Fruit fly (Drosophila melanogaster): Measurements from ENCODE around the gene CG14434.

The CG14434 gene

dm6 chrX:6803312-6803794 is 63.6 kb downstream of the CG14434 start, which contains the start of the genes C3G and pod1 (continued):
- no peak for TF ChIP-seq fd96Cb (tag; optimal IDR thresholded peaks at IDR 0.05)
- no peak for TF ChIP-seq tup (GFP tag; optimal IDR thresholded peaks at IDR 0.05)
- no peak for TF ChIP-seq CG1832 (GFP tag; optimal IDR thresholded peaks at IDR 0.05)
- TF ChIP-seq Camta (GFP tag; optimal IDR thresholded peaks at IDR 0.05) = no peak
- TF ChIP-seq zf30C (GFP tag; optimal IDR thresholded peaks at IDR 0.05) = no peak
- no peak for TF ChIP-seq CG12071 (GFP tag; optimal IDR thresholded peaks at IDR 0.05)
- no peak for TF ChIP-seq dimm (GFP tag; IDR thresholded peaks at IDR 0.05)
- TF ChIP-seq dysf (GFP tag; IDR thresholded peaks at IDR 0.05) = no peak
- peak; percentile 84 for TF ChIP-seq HmgD (GFP tag; optimal IDR thresholded peaks at IDR 0.05)
- TF ChIP-seq aop (GFP tag; IDR thresholded peaks at IDR 0.05) = no peak

dm6 chrX:6802376-6803080 is 64.5 kb downstream of the CG14434 start:
- TF ChIP-seq sr (GFP tag; IDR thresholded peaks at IDR 0.05) (peak; percentile 51; the same call in 2 of the 3 replicates), psq (GFP tag; optimal IDR thresholded peaks at IDR 0.05) (peak; percentile 1), stwl (tag; optimal IDR thresholded peaks at IDR 0.05) (peak; percentile 7), toy (GFP tag; IDR thresholded peaks at IDR 0.05) (no peak), CG34224 (GFP tag; IDR thresholded peaks at IDR 0.05; ENCODE audit: partially characterized antibody) (no peak), Ada2b (GFP tag; IDR thresholded peaks at IDR 0.05) (no peak), CG3995 (GFP tag; optimal IDR thresholded peaks at IDR 0.05) (no peak), Hr78 (GFP tag; optimal IDR thresholded peaks at IDR 0.05) (no peak), zf30C (GFP tag; optimal IDR thresholded peaks at IDR 0.05) (peak; percentile 18), insv (GFP tag; optimal IDR thresholded peaks at IDR 0.05) (peak; percentile 86 to 97), CG2875 (GFP tag; optimal IDR thresholded peaks at IDR 0.05) (no peak), CG4360 (GFP tag; IDR thresholded peaks at IDR 0.05) (peak; percentile 86), Elba2 (GFP tag; optimal IDR thresholded peaks at IDR 0.05) (peak; percentile 38), hth (optimal IDR thresholded peaks at IDR 0.05) (no peak), corto (GFP tag; optimal IDR thresholded peaks at IDR 0.05) (no peak), Ets65A (GFP tag) (peak; percentile 2), pan (optimal IDR thresholded peaks at IDR 0.05) (no peak), pan (GFP tag; optimal IDR thresholded peaks at IDR 0.05 in 1 of 2, IDR thresholded peaks at IDR 0.05 in 1 of 2) (no peak), pita (GFP tag; optimal IDR thresholded peaks at IDR 0.05) (peak; percentile 36), her (GFP tag; optimal IDR thresholded peaks at IDR 0.05) (no peak), CG3163 (GFP tag; optimal IDR thresholded peaks at IDR 0.05) (no peak), Med (GFP tag) (peak; percentile 38), sens (GFP tag) (peak; percentile 22), fd96Cb (tag; optimal IDR thresholded peaks at IDR 0.05) (no peak), CG10431 (GFP tag; optimal IDR thresholded peaks at IDR 0.05) (no peak), nom (GFP tag; optimal IDR thresholded peaks at IDR 0.05) (no peak), gsb-n (tag; optimal IDR thresholded peaks at IDR 0.05) (no peak), seq (GFP tag; IDR thresholded peaks at IDR 0.05) (no peak), shn (GFP tag; optimal IDR thresholded peaks at IDR 0.05) (no peak), crp (GFP tag; optimal IDR thresholded peaks at IDR 0.05) (no peak), crol (GFP tag; IDR thresholded peaks at IDR 0.05) (peak; percentile 95), zen (tag; optimal IDR thresholded peaks at IDR 0.05) (peak; percentile 11), aop (GFP tag; IDR thresholded peaks at IDR 0.05) (0 out of 2 replicates have a peak, but pooled peaks have one; percentile 50), CG16813 (GFP tag; IDR thresholded peaks at IDR 0.05; ENCODE audit: partially characterized antibody) (no peak)
